Fruit fly (Drosophila melanogaster) whole organism, adult: ENCODE measurements around the gene Myo10A.

Experiments used
- CG14711 ChIP-seq: fragments of 200-800 bp; sonication (Bioruptor generic); optimal IDR thresholded peaks from 2 replicates; lab custom pipeline; 2018; ENCODE audit warnings: missing biosample characterization, mild to moderate bottlenecking, missing genetic modification characterization, moderate library complexity
- CG33017 ChIP-seq: fragments of 200-800 bp; sonication (Bioruptor generic); optimal IDR thresholded peaks from 2 replicates; lab custom pipeline; 2018; ENCODE audit warnings: missing biosample characterization, mild to moderate bottlenecking, missing genetic modification characterization, moderate library complexity
- CG5204 ChIP-seq: fragments of 200-800 bp; sonication (Bioruptor generic); optimal IDR thresholded peaks from 2 replicates; lab custom pipeline; 2016; ENCODE audit warnings: missing biosample characterization, missing genetic modification characterization
- CG7101 ChIP-seq: fragments of 200-800 bp; sonication (Bioruptor generic); optimal IDR thresholded peaks from 2 replicates; lab custom pipeline; 2018; ENCODE audit warnings: missing biosample characterization, mild to moderate bottlenecking, missing genetic modification characterization, moderate library complexity
- Clk ChIP-seq: fragments of 200-800 bp; sonication (Bioruptor generic); optimal IDR thresholded peaks from 2 replicates; lab custom pipeline; 2017; ENCODE audit warnings: missing biosample characterization, missing genetic modification characterization
- cnc ChIP-seq, 2 experiments: fragments of >200 bp; optimal IDR thresholded peaks; 2 replicates each; lab custom pipeline; 2017
- kay ChIP-seq: fragments of 200-800 bp; sonication (Bioruptor generic); peaks from one replicate; lab custom pipeline; 2016; ENCODE audit warnings: missing biosample characterization, missing genetic modification characterization, borderline replicate concordance
- ovo ChIP-seq: fragments of 200-800 bp; sonication (Bioruptor generic); optimal IDR thresholded peaks from 2 replicates; lab custom pipeline; 2016; ENCODE audit warnings: missing biosample characterization, missing genetic modification characterization
- tj ChIP-seq: fragments of 200-800 bp; sonication (Bioruptor generic); optimal IDR thresholded peaks from 3 replicates; lab custom pipeline; 2017; ENCODE audit warnings: missing biosample characterization, mild to moderate bottlenecking, missing genetic modification characterization, moderate library complexity

DNA sequence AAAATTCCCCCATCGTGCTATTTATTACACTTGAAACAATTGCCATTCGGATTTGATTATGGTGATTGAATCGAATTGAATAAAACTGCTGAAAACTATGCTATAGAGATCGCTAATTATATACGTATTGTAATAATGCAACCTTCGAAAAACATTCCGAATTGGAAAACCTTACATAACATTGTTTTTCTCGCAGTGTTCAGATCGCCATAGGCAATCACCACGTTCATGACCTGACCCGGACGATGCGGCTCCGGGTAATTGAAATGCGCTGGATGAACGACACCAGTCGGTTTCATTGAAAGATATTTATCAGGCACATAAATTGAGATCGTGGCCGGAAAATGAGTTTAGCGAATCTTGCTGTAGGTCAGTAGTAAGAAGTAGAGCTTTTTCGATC, 47.9 kb upstream of the Myo10A start:
- TF ChIP-seq Clk (GFP tag; lab: Kevin White, UChicago) (no peak), kay (GFP tag; lab: Kevin White, UChicago) (no peak), CG5204 (GFP tag; lab: Kevin White, UChicago) (no peak), ovo (GFP tag; lab: Kevin White, UChicago) (no peak), CG33017 (tag; lab: Kevin White, UChicago) (no peak), tj (no peak), CG14711 (tag; lab: Kevin White, UChicago) (peak; percentile 16), CG7101 (tag; lab: Kevin White, UChicago) (no peak), cnc (optimal IDR thresholded peaks at IDR 0.05; lab: Kevin White, UChicago) (no peak)
